Worm (Caenorhabditis elegans) whole organism, young adult: ENCODE measurements around the gene erg-28.

Source experiments
- F49E8.2 ChIP-seq: sonication (generic microtip); optimal IDR thresholded peaks from 3 replicates; lab custom pipeline; 2017; ENCODE audit warnings: missing genetic modification characterization, mild to moderate bottlenecking, missing compliant biosample characterization, antibody characterized with exemption, moderate library complexity; ENCODE audit not compliant: insufficient read depth
- Y67H2A.10 ChIP-seq: fragments of 200-800 bp; sonication (Bioruptor generic); conservative IDR thresholded peaks from 2 replicates; pipeline ENCODE4 v1.3.6; 2022; ENCODE audit warnings: missing genetic modification reagents, missing genetic modification characterization, missing compliant biosample characterization
- Y95B8A.8 ChIP-seq: fragments of 200-800 bp; sonication (Bioruptor generic); IDR thresholded peaks from 2 replicates; pipeline ENCODE4 v1.3.6; 2022; ENCODE audit warnings: missing genetic modification reagents, missing genetic modification characterization, missing compliant biosample characterization
- attf-5 ChIP-seq: fragments of 200-800 bp; sonication (Bioruptor generic); optimal IDR thresholded peaks from 2 replicates; lab custom pipeline; 2018; ENCODE audit warnings: mild to moderate bottlenecking, missing genetic modification characterization, missing compliant biosample characterization
- dpl-1 ChIP-seq: fragments of 150-350 bp; optimal IDR thresholded peaks from 2 replicates; lab custom pipeline; 2014; ENCODE audit warnings: missing biosample characterization, missing genetic modification reagents, missing genetic modification characterization
- efl-1 ChIP-seq: fragments of 150-350 bp; optimal IDR thresholded peaks from 2 replicates; lab custom pipeline; 2014; ENCODE audit warnings: missing biosample characterization, missing genetic modification reagents, missing genetic modification characterization
- hlh-26 ChIP-seq: fragments of 200-800 bp; sonication (Bioruptor generic); conservative IDR thresholded peaks from 2 replicates; pipeline ENCODE4 v1.3.6; 2022; ENCODE audit warnings: missing genetic modification reagents, missing genetic modification characterization, missing compliant biosample characterization
- lin-35 ChIP-seq, 3 experiments: fragments of 150-350 bp in 2 of 3; sonication (generic microtip) in 1 of 3; optimal IDR thresholded peaks; 2 replicates each; lab custom pipeline; 2014 to 2018; ENCODE audit warnings: missing biosample characterization in 3 of 3, missing genetic modification characterization in 3 of 3, missing genetic modification reagents in 3 of 3
- sea-2 ChIP-seq: fragments of 200-800 bp; sonication (Bioruptor generic); IDR thresholded peaks from 2 replicates; pipeline ENCODE4 v1.3.6; 2022; ENCODE audit warnings: missing genetic modification characterization, missing compliant biosample characterization
- zim-3 ChIP-seq: sonication (generic microtip); optimal IDR thresholded peaks from 2 replicates; lab custom pipeline; 2017; ENCODE audit warnings: mild to moderate bottlenecking, missing genetic modification characterization, moderate library complexity, missing compliant biosample characterization

DNA sequence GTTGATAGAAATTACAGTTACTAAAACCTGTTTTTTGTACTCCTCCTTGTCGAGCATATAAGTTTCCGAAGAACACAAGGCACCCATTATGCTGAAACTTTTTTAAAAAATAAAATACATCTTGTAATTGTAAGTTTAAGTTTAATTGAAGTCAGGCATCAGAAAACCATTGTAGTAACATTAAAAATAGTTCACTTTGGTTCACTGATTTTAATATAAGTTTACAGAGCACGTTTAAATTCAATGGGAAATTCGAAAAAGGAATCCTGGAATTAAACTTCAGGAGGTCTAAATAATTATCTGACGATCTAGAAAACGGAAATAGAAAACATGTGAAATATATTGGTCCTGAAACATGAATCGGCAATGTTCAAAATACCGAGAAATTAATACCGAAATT, 33.2 kb downstream of the erg-28 start, which contains the start of gene gpa-8:
- no peak for TF ChIP-seq sea-2 (GFP tag; lab: Robert Waterston, UW)
- no peak for TF ChIP-seq attf-5 (GFP tag; lab: Kevin White, UChicago)
- TF ChIP-seq hlh-26, result no peak
- TF ChIP-seq dpl-1 (GFP tag; lab: Kevin White, UChicago), result no peak
- no peak for TF ChIP-seq lin-35 (GFP tag; optimal IDR thresholded peaks at IDR 0.05; lab: Kevin White, UChicago)
- no peak for TF ChIP-seq efl-1 (GFP tag; lab: Kevin White, UChicago)
- TF ChIP-seq F49E8.2 (tag; lab: Kevin White, UChicago), result no peak
- no peak for TF ChIP-seq Y95B8A.8
- TF ChIP-seq Y67H2A.10 (GFP tag; lab: Robert Waterston, UW), result no peak
- TF ChIP-seq zim-3 (tag; lab: Kevin White, UChicago), result no peak
